Fruit fly (Drosophila melanogaster) whole organism, embryonic: ENCODE data around the gene dikar.

Experiments used
- CG11085 ChIP-seq: fragments of 200-800 bp; sonication (Bioruptor generic); IDR thresholded peaks from 2 replicates; pipeline ENCODE4 v1.3.6; 2022; ENCODE audit warnings: missing biosample characterization, missing genetic modification characterization
- CG11093 ChIP-seq: fragments of 200-800 bp; sonication (Bioruptor generic); IDR thresholded peaks from 3 replicates; pipeline ENCODE4 v1.3.6; 2022; ENCODE audit warnings: missing biosample characterization, missing genetic modification characterization
- CG15073 ChIP-seq: fragments of 200-800 bp; sonication (Bioruptor generic); optimal IDR thresholded peaks from 2 replicates; lab custom pipeline; 2016; ENCODE audit warnings: missing biosample characterization, missing genetic modification characterization
- CG16863 ChIP-seq: fragments of 200-800 bp; sonication (Bioruptor generic); optimal IDR thresholded peaks from 3 replicates; lab custom pipeline; 2016; ENCODE audit warnings: missing biosample characterization, missing genetic modification characterization
- CG17912 ChIP-seq: fragments of 200-800 bp; sonication (Bioruptor generic); optimal IDR thresholded peaks from 2 replicates; lab custom pipeline; 2018; ENCODE audit warnings: missing biosample characterization, mild to moderate bottlenecking, missing genetic modification characterization
- CG1792 ChIP-seq: fragments of 200-800 bp; sonication (Bioruptor generic); optimal IDR thresholded peaks from 2 replicates; lab custom pipeline; 2016; ENCODE audit warnings: missing biosample characterization, missing genetic modification characterization
- CG18262 ChIP-seq: fragments of 200-800 bp; optimal IDR thresholded peaks from 3 replicates; lab custom pipeline; 2019; ENCODE audit warnings: missing biosample characterization, mild to moderate bottlenecking, missing genetic modification characterization, moderate library complexity
- CG18599 ChIP-seq: fragments of 200-800 bp; sonication (Bioruptor generic); optimal IDR thresholded peaks from 3 replicates; lab custom pipeline; 2017; ENCODE audit warnings: missing biosample characterization, missing genetic modification characterization, mild to moderate bottlenecking, moderate library complexity, missing genetic modification reagents
- CG18619 ChIP-seq: fragments of 200-800 bp; sonication (Bioruptor generic); optimal IDR thresholded peaks from 3 replicates; lab custom pipeline; 2017; ENCODE audit warnings: missing biosample characterization, mild to moderate bottlenecking, missing genetic modification characterization
- CG2889 ChIP-seq: fragments of 200-800 bp; sonication (Bioruptor generic); IDR thresholded peaks from 3 replicates; pipeline ENCODE4 v1.3.6; 2022; ENCODE audit warnings: missing biosample characterization, missing genetic modification characterization
- CG30020 ChIP-seq: fragments of 200-800 bp; optimal IDR thresholded peaks from 2 replicates; lab custom pipeline; 2019; ENCODE audit warnings: missing biosample characterization, mild to moderate bottlenecking, missing genetic modification characterization, moderate library complexity
- CG32767 ChIP-seq: fragments of 200-800 bp; sonication (Bioruptor generic); IDR thresholded peaks from 2 replicates; pipeline ENCODE4 v1.3.6; 2022; ENCODE audit warnings: missing biosample characterization, missing genetic modification characterization
- CG33557 ChIP-seq: fragments of 200-800 bp; sonication (Bioruptor generic); optimal IDR thresholded peaks from 2 replicates; lab custom pipeline; 2019; ENCODE audit warnings: missing biosample characterization, mild to moderate bottlenecking, missing genetic modification characterization, moderate library complexity
- CG34224 ChIP-seq: fragments of 200-800 bp; sonication (Bioruptor generic); IDR thresholded peaks from 3 replicates; pipeline ENCODE4 v1.3.6; 2022; ENCODE audit warnings: missing biosample characterization, missing genetic modification characterization; ENCODE audit not compliant: partially characterized antibody
- CG5180 ChIP-seq: fragments of 200-800 bp; sonication (Bioruptor generic); optimal IDR thresholded peaks from 3 replicates; lab custom pipeline; 2017; ENCODE audit warnings: missing biosample characterization, missing genetic modification characterization, mild to moderate bottlenecking, moderate library complexity, missing genetic modification reagents
- CG6175 ChIP-seq: fragments of 200-800 bp; sonication (Bioruptor generic); IDR thresholded peaks from 3 replicates; pipeline ENCODE4 v1.3.6; 2022; ENCODE audit warnings: missing biosample characterization, missing genetic modification characterization
- CG8478 ChIP-seq: fragments of >200 bp; optimal IDR thresholded peaks from 2 replicates; lab custom pipeline; 2018
- CG8944 ChIP-seq: fragments of 200-800 bp; sonication (Bioruptor generic); optimal IDR thresholded peaks from 3 replicates; lab custom pipeline; 2016; ENCODE audit warnings: missing biosample characterization, missing genetic modification characterization
- CG9727 ChIP-seq: fragments of 200-800 bp; sonication (Bioruptor generic); optimal IDR thresholded peaks from 3 replicates; lab custom pipeline; 2017; ENCODE audit warnings: missing biosample characterization, mild to moderate bottlenecking, missing genetic modification characterization
- Dbx ChIP-seq: fragments of 200-800 bp; sonication (Bioruptor generic); IDR thresholded peaks from 3 replicates; pipeline ENCODE4 v1.3.6; 2022; ENCODE audit warnings: missing biosample characterization, missing genetic modification characterization
- Dfd ChIP-seq, 2 experiments: fragments of >200 bp; optimal IDR thresholded peaks; 2 replicates each; lab custom pipeline; 2017; ENCODE audit warnings: missing biosample characterization in 2 of 2, missing genetic modification characterization in 2 of 2
- Elba2 ChIP-seq: fragments of 200-800 bp; sonication (Bioruptor generic); optimal IDR thresholded peaks from 3 replicates; lab custom pipeline; 2016; ENCODE audit warnings: missing biosample characterization, missing genetic modification characterization
- HHEX ChIP-seq: fragments of 200-800 bp; sonication (Bioruptor generic); optimal IDR thresholded peaks from 3 replicates; lab custom pipeline; 2017; ENCODE audit warnings: missing biosample characterization, mild to moderate bottlenecking, missing genetic modification characterization, missing genetic modification reagents
- HLH3B ChIP-seq: fragments of 200-800 bp; sonication (Bioruptor generic); IDR thresholded peaks from 2 replicates; pipeline ENCODE4 v1.3.6; 2022; ENCODE audit warnings: missing biosample characterization, missing genetic modification characterization
- Med ChIP-seq: fragments of 200-800 bp; sonication (Bioruptor generic); peaks from one replicate; lab custom pipeline; 2016; ENCODE audit warnings: missing biosample characterization, missing genetic modification characterization, mild to moderate bottlenecking, inconsistent platforms, moderate library complexity
- Mrtf ChIP-seq: fragments of 200-800 bp; sonication (Bioruptor generic); IDR thresholded peaks from 3 replicates; pipeline ENCODE4 v1.3.6; 2022; ENCODE audit warnings: missing biosample characterization, missing genetic modification characterization
- Sry-δ ChIP-seq: fragments of 200-800 bp; sonication (Bioruptor generic); optimal IDR thresholded peaks from 2 replicates; lab custom pipeline; 2016; ENCODE audit warnings: missing biosample characterization, missing genetic modification characterization
- Xbp1 ChIP-seq: fragments of 200-800 bp; sonication (Bioruptor generic); optimal IDR thresholded peaks from 3 replicates; lab custom pipeline; 2016; ENCODE audit warnings: missing biosample characterization, mild to moderate bottlenecking, missing genetic modification characterization
- abd-A ChIP-seq: fragments of 200-800 bp; sonication (Bioruptor generic); optimal IDR thresholded peaks from 3 replicates; lab custom pipeline; 2019; ENCODE audit warnings: missing biosample characterization, mild to moderate bottlenecking, missing genetic modification characterization, moderate library complexity
- ato ChIP-seq: fragments of 200-800 bp; sonication (Bioruptor generic); IDR thresholded peaks from 2 replicates; pipeline ENCODE4 v1.3.6; 2022; ENCODE audit warnings: missing biosample characterization, missing genetic modification characterization; ENCODE audit not compliant: partially characterized antibody
- cas ChIP-seq: fragments of 200-800 bp; sonication (Bioruptor generic); IDR thresholded peaks from 2 replicates; pipeline ENCODE4 v1.3.6; 2022; ENCODE audit warnings: missing biosample characterization, missing genetic modification characterization
- caup ChIP-seq: fragments of 200-800 bp; sonication (Bioruptor generic); optimal IDR thresholded peaks from 3 replicates; lab custom pipeline; 2017; ENCODE audit warnings: missing biosample characterization, mild to moderate bottlenecking, missing genetic modification characterization, moderate library complexity; ENCODE audit not compliant: severe bottlenecking
- chm ChIP-seq: fragments of 200-800 bp; sonication (Bioruptor generic); IDR thresholded peaks from 2 replicates; pipeline ENCODE4 v1.3.6; 2022; ENCODE audit warnings: missing biosample characterization, missing genetic modification characterization
- croc ChIP-seq: fragments of 200-800 bp; sonication (Bioruptor generic); conservative IDR thresholded peaks from 3 replicates; pipeline ENCODE4 v1.3.6; 2022; ENCODE audit warnings: missing biosample characterization, missing genetic modification characterization
- crp ChIP-seq, 2 experiments: fragments of 200-800 bp; sonication (Bioruptor generic); optimal IDR thresholded peaks; 2 replicates in 1 of 2; 3 replicates in 1 of 2; lab custom pipeline; 2017; ENCODE audit warnings: missing biosample characterization in 2 of 2, missing genetic modification characterization in 2 of 2, mild to moderate bottlenecking in 1 of 2, moderate library complexity in 1 of 2
- gce ChIP-seq: fragments of 200-800 bp; sonication (Bioruptor generic); IDR thresholded peaks from 3 replicates; pipeline ENCODE4 v1.3.6; 2022; ENCODE audit warnings: missing biosample characterization, missing genetic modification characterization
- gcm ChIP-seq: fragments of 200-800 bp; sonication (Bioruptor generic); optimal IDR thresholded peaks from 2 replicates; lab custom pipeline; 2019; ENCODE audit warnings: missing biosample characterization, mild to moderate bottlenecking, missing genetic modification characterization, moderate library complexity
- hbn ChIP-seq: fragments of 200-800 bp; sonication (Bioruptor generic); IDR thresholded peaks from 2 replicates; pipeline ENCODE4 v1.3.6; 2022; ENCODE audit warnings: missing biosample characterization, missing genetic modification characterization; ENCODE audit not compliant: partially characterized antibody
- insv ChIP-seq, 2 experiments: fragments of 200-800 bp; sonication (Bioruptor generic); optimal IDR thresholded peaks; 3 replicates each; lab custom pipeline; 2016 to 2018; ENCODE audit warnings: missing biosample characterization in 2 of 2, missing genetic modification characterization in 2 of 2
- pfk ChIP-seq: fragments of 200-800 bp; sonication (Bioruptor generic); optimal IDR thresholded peaks from 2 replicates; lab custom pipeline; 2018; ENCODE audit warnings: missing biosample characterization, mild to moderate bottlenecking, missing genetic modification characterization, moderate library complexity
- pho ChIP-seq: fragments of 200-800 bp; sonication (Bioruptor generic); optimal IDR thresholded peaks from 2 replicates; lab custom pipeline; 2016; ENCODE audit warnings: missing biosample characterization, missing genetic modification characterization
- pita ChIP-seq: fragments of 200-800 bp; sonication (Bioruptor generic); optimal IDR thresholded peaks from 2 replicates; lab custom pipeline; 2017; ENCODE audit warnings: missing biosample characterization, mild to moderate bottlenecking, missing genetic modification characterization
- prd ChIP-seq, 3 experiments: fragments of >200 bp in 2 of 3; fragments of 200-800 bp in 1 of 3; sonication (Bioruptor generic) in 1 of 3; optimal IDR thresholded peaks in 2 of 3; IDR thresholded peaks in 1 of 3; 2 replicates in 2 of 3; 3 replicates in 1 of 3; pipeline versions ENCODE4 v1.3.6 to Lab custom; 2017 to 2022; ENCODE audit warnings: missing biosample characterization in 1 of 3, missing genetic modification characterization in 1 of 3
- psq ChIP-seq: fragments of 200-800 bp; sonication (Bioruptor generic); optimal IDR thresholded peaks from 2 replicates; lab custom pipeline; 2017; ENCODE audit warnings: missing biosample characterization, missing genetic modification characterization
- shn ChIP-seq: fragments of 200-800 bp; sonication (Bioruptor generic); optimal IDR thresholded peaks from 3 replicates; lab custom pipeline; 2016; ENCODE audit warnings: missing biosample characterization, missing genetic modification characterization
- ssp ChIP-seq: fragments of 200-800 bp; sonication (Bioruptor generic); IDR thresholded peaks from 2 replicates; pipeline ENCODE4 v1.3.6; 2022; ENCODE audit warnings: missing biosample characterization, missing genetic modification characterization
- tin ChIP-seq: fragments of 200-800 bp; sonication (Bioruptor generic); optimal IDR thresholded peaks from 3 replicates; lab custom pipeline; 2016; ENCODE audit warnings: missing biosample characterization, missing genetic modification characterization
- vvl ChIP-seq: fragments of 200-800 bp; sonication (Bioruptor generic); IDR thresholded peaks from 2 replicates; pipeline ENCODE4 v1.3.6; 2022; ENCODE audit warnings: missing biosample characterization, missing genetic modification characterization
- wor ChIP-seq: fragments of 200-800 bp; sonication (Bioruptor generic); IDR thresholded peaks from 2 replicates; pipeline ENCODE4 v1.3.6; 2022; ENCODE audit warnings: missing biosample characterization, missing genetic modification characterization
- zen ChIP-seq: fragments of 200-800 bp; sonication (Bioruptor generic); optimal IDR thresholded peaks from 3 replicates; lab custom pipeline; 2018; ENCODE audit warnings: missing biosample characterization, mild to moderate bottlenecking, missing genetic modification characterization, moderate library complexity

dikar gene

DNA sequence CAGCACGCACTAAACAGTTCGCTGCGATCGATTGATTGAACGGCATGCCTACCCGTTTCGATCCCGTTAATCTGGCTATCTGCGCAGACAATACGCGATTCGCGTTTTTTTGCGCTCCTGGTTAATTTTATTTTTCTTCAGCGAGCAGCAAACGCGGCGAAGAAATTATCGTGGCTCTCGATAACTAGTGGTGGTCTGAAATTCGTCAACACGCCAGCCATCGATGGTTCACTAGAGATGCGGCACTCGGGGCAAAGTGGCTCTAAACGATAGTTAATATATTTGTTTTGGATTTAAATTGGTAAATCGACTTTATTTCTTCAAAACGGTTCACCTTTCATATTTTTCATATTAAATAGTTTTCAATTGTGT lies at the start of gene dikar (continued):
- TF ChIP-seq pfk (no peak), vvl (GFP tag; lab: Robert Waterston, UW) (peak; percentile 82), ssp (GFP tag; lab: Robert Waterston, UW) (peak; percentile 65), pita (GFP tag; lab: Kevin White, UChicago) (no peak), caup (no peak), CG34224 (GFP tag; lab: Robert Waterston, UW) (peak; percentile 63; the same call in 2 of the 3 replicates), cas (GFP tag; lab: Robert Waterston, UW) (peak; percentile 9; the same call in 1 of the 2 replicates), CG33557 (peak; percentile 38), CG6175 (0 out of 3 replicates have a peak, but pooled peaks have one; percentile 45), hbn (GFP tag; lab: Robert Waterston, UW) (peak; percentile 62), CG11085 (GFP tag; lab: Robert Waterston, UW) (peak; percentile 69), CG18599 (GFP tag; lab: Kevin White, UChicago) (no peak), CG1792 (GFP tag; lab: Kevin White, UChicago) (peak; percentile 37), CG9727 (GFP tag; lab: Kevin White, UChicago) (peak; percentile 72), gcm (GFP tag; lab: Kevin White, UChicago) (no peak), Elba2 (no peak), prd (optimal IDR thresholded peaks at IDR 0.05; lab: Kevin White, UChicago) (no peak), prd (GFP tag; IDR thresholded peaks at IDR 0.05; lab: Robert Waterston, UW) (peak; percentile 77), CG17912 (GFP tag; lab: Kevin White, UChicago) (no peak), psq (GFP tag; lab: Kevin White, UChicago) (no peak), CG8944 (peak; percentile 37), Dfd (GFP tag; optimal IDR thresholded peaks at IDR 0.05; lab: Kevin White, UChicago) (no peak), CG16863 (GFP tag; lab: Kevin White, UChicago) (no peak), CG32767 (GFP tag; lab: Robert Waterston, UW) (no peak; the same call in 1 of the 2 replicates), tin (peak; percentile 57), zen (tag; lab: Kevin White, UChicago) (no peak), insv (GFP tag; optimal IDR thresholded peaks at IDR 0.05; lab: Kevin White, UChicago) (no peak), abd-A (tag; lab: Kevin White, UChicago) (no peak), pho (GFP tag; lab: Kevin White, UChicago) (peak; percentile 53), gce (GFP tag; lab: Robert Waterston, UW) (no peak), Dbx (GFP tag; lab: Robert Waterston, UW) (peak; percentile 54; the same call in 2 of the 3 replicates), wor (GFP tag; lab: Robert Waterston, UW) (no peak), CG5180 (GFP tag; lab: Kevin White, UChicago) (no peak), crp (GFP tag; optimal IDR thresholded peaks at IDR 0.05; lab: Kevin White, UChicago) (no peak), CG30020 (tag; lab: Kevin White, UChicago) (peak; percentile 38), CG15073 (GFP tag; lab: Kevin White, UChicago) (no peak), ato (GFP tag; lab: Robert Waterston, UW) (peak; percentile 66), shn (GFP tag; lab: Kevin White, UChicago) (peak; percentile 24), CG18619 (GFP tag; lab: Kevin White, UChicago) (peak; percentile 44), chm (GFP tag; lab: Robert Waterston, UW) (peak; percentile 48; the same call in 1 of the 2 replicates), Xbp1 (peak; percentile 65), HLH3B (GFP tag; lab: Robert Waterston, UW) (peak; percentile 23; the same call in 1 of the 2 replicates), Med (GFP tag; lab: Kevin White, UChicago) (peak; percentile 87), CG2889 (peak; percentile 33; the same call in 1 of the 3 replicates), CG11093 (GFP tag; lab: Robert Waterston, UW) (no peak), Sry-δ (peak; percentile 84), Mrtf (GFP tag; lab: Robert Waterston, UW) (peak; percentile 50; the same call in 1 of the 3 replicates), HHEX (GFP tag; lab: Kevin White, UChicago) (no peak), croc (peak; percentile 50; the same call in 1 of the 3 replicates), CG18262 (peak; percentile 61), CG8478 (lab: Kevin White, UChicago) (no peak)
